Worm (Caenorhabditis elegans) whole organism, young adult: ENCODE data around the gene F58E1.13.

ENCODE experiments used
- B0035.1 ChIP-seq: sonication (generic microtip); optimal IDR thresholded peaks from 2 replicates; lab custom pipeline; 2016; ENCODE audit warnings: missing genetic modification characterization, mild to moderate bottlenecking, missing compliant biosample characterization, missing genotype, missing genetic modification reagents
- C17E4.6 ChIP-seq: fragments of 200-800 bp; sonication (Bioruptor generic); IDR thresholded peaks from 2 replicates; pipeline ENCODE4 v1.3.6; 2022; ENCODE audit warnings: missing genetic modification reagents, missing genetic modification characterization, missing compliant biosample characterization
- Y53F4B.3 ChIP-seq: fragments of 200-800 bp; sonication (Bioruptor generic); IDR thresholded peaks from 2 replicates; pipeline ENCODE4 v1.3.6; 2022; ENCODE audit warnings: missing genetic modification reagents, missing genetic modification characterization, missing compliant biosample characterization
- ceh-79 ChIP-seq: sonication (generic microtip); optimal IDR thresholded peaks from 2 replicates; lab custom pipeline; 2017; ENCODE audit warnings: mild to moderate bottlenecking, missing genetic modification characterization, missing compliant biosample characterization
- dpl-1 ChIP-seq: fragments of 150-350 bp; optimal IDR thresholded peaks from 2 replicates; lab custom pipeline; 2014; ENCODE audit warnings: missing biosample characterization, missing genetic modification reagents, missing genetic modification characterization
- hsf-1 ChIP-seq: fragments of 200-800 bp; sonication (Bioruptor generic); IDR thresholded peaks from 2 replicates; pipeline ENCODE4 v1.3.6; 2022; ENCODE audit warnings: missing genetic modification reagents, missing genetic modification characterization, missing compliant biosample characterization
- lsl-1 ChIP-seq: fragments of 200-800 bp; sonication (Bioruptor generic); optimal IDR thresholded peaks from 2 replicates; lab custom pipeline; 2018; ENCODE audit warnings: mild to moderate bottlenecking, missing genetic modification characterization, moderate library complexity, missing compliant biosample characterization
- madf-6 ChIP-seq: fragments of 200-800 bp; sonication (Bioruptor generic); IDR thresholded peaks from 2 replicates; pipeline ENCODE4 v1.3.6; 2022; ENCODE audit warnings: missing genetic modification reagents, missing genetic modification characterization, missing compliant biosample characterization
- rpc-1 ChIP-seq, 2 experiments: fragments of 150-350 bp in 1 of 2; sonication (generic microtip) in 1 of 2; optimal IDR thresholded peaks; 2 replicates each; lab custom pipeline; 2014 to 2018; ENCODE audit warnings: missing biosample characterization in 1 of 2, missing genetic modification characterization in 1 of 2, missing genetic modification reagents in 1 of 2, missing genotype in 1 of 2
- snpc-4 ChIP-seq, 5 experiments: fragments of 150-350 bp in 1 of 5; sonication (generic microtip) in 4 of 5; optimal IDR thresholded peaks; 2 replicates each; lab custom pipeline; 2014 to 2018; ENCODE audit warnings: missing genetic modification characterization in 5 of 5, missing biosample characterization in 3 of 5, antibody characterized with exemption in 2 of 5, mild to moderate bottlenecking in 2 of 5, missing compliant biosample characterization in 2 of 5, missing genotype in 2 of 5, moderate library complexity in 2 of 5, missing genetic modification reagents in 1 of 5
- unc-130 ChIP-seq: sonication (generic microtip); optimal IDR thresholded peaks from 2 replicates; lab custom pipeline; 2016; ENCODE audit warnings: missing genetic modification reagents, missing genetic modification characterization, missing compliant biosample characterization

ce11 chrII:1657202-1657601, 38.5 kb downstream of the F58E1.13 start, which contains the start of gene ZC204.12:
- TF ChIP-seq unc-130 = no peak
- TF ChIP-seq hsf-1 (GFP tag; lab: Robert Waterston, UW) = no peak
- no peak for TF ChIP-seq dpl-1 (GFP tag; lab: Kevin White, UChicago)
- TF ChIP-seq ceh-79 (tag; lab: Kevin White, UChicago) = no peak
- no peak for TF ChIP-seq lsl-1 (GFP tag; lab: Kevin White, UChicago)
- no peak for TF ChIP-seq B0035.1
- no peak for TF ChIP-seq Y53F4B.3 (GFP tag; lab: Robert Waterston, UW)
- TF ChIP-seq rpc-1 (optimal IDR thresholded peaks at IDR 0.05; lab: Kevin White, UChicago) = no peak
- TF ChIP-seq rpc-1 (tag; optimal IDR thresholded peaks at IDR 0.05; lab: Kevin White, UChicago) = no peak
- no peak for TF ChIP-seq C17E4.6 (GFP tag; lab: Robert Waterston, UW)
- no peak for TF ChIP-seq snpc-4 (GFP tag; optimal IDR thresholded peaks at IDR 0.05; lab: Kevin White, UChicago)
- TF ChIP-seq snpc-4 (tag; optimal IDR thresholded peaks at IDR 0.05; lab: Kevin White, UChicago) = no peak
- TF ChIP-seq madf-6 (GFP tag; lab: Robert Waterston, UW) = no peak
